Fruit fly (Drosophila melanogaster) whole organism, embryonic: ENCODE results near the gene Tbc1d22.

ENCODE experiments used
- Antp ChIP-seq: fragments of 200-800 bp; sonication (Bioruptor generic); optimal IDR thresholded peaks from 3 replicates; lab custom pipeline; 2016; ENCODE audit warnings: missing biosample characterization, missing genetic modification characterization
- CG10321 ChIP-seq: fragments of 200-800 bp; sonication (Bioruptor generic); IDR thresholded peaks from 2 replicates; pipeline ENCODE4 v1.3.6; 2022; ENCODE audit warnings: missing biosample characterization, missing genetic modification characterization
- CG12071 ChIP-seq: fragments of 200-800 bp; sonication (Bioruptor generic); optimal IDR thresholded peaks from 3 replicates; lab custom pipeline; 2018; ENCODE audit warnings: missing biosample characterization, mild to moderate bottlenecking, missing genetic modification characterization
- CG12155 ChIP-seq: fragments of 200-800 bp; sonication (Bioruptor generic); optimal IDR thresholded peaks from 3 replicates; lab custom pipeline; 2016; ENCODE audit warnings: missing biosample characterization, missing genetic modification characterization
- CG12744 ChIP-seq: fragments of 200-800 bp; sonication (Bioruptor generic); optimal IDR thresholded peaks from 2 replicates; lab custom pipeline; 2016; ENCODE audit warnings: missing biosample characterization, missing genetic modification characterization
- CG13624 ChIP-seq: fragments of 200-800 bp; sonication (Bioruptor generic); optimal IDR thresholded peaks from 2 replicates; lab custom pipeline; 2016; ENCODE audit warnings: missing biosample characterization, missing genetic modification characterization
- CG14050 ChIP-seq: fragments of 200-800 bp; sonication (Bioruptor generic); IDR thresholded peaks from 3 replicates; pipeline ENCODE4 v1.3.6; 2022; ENCODE audit warnings: missing biosample characterization, missing genetic modification characterization
- CG1602 ChIP-seq: fragments of 200-800 bp; sonication (Bioruptor generic); optimal IDR thresholded peaks from 3 replicates; lab custom pipeline; 2016; ENCODE audit warnings: missing biosample characterization, missing genetic modification characterization
- CG17802 ChIP-seq: fragments of 200-800 bp; sonication (Bioruptor generic); optimal IDR thresholded peaks from 2 replicates; lab custom pipeline; 2018; ENCODE audit warnings: missing biosample characterization, mild to moderate bottlenecking, missing genetic modification characterization, moderate library complexity
- CG18011 ChIP-seq: fragments of 200-800 bp; sonication (Bioruptor generic); optimal IDR thresholded peaks from 2 replicates; lab custom pipeline; 2017; ENCODE audit warnings: missing biosample characterization, missing genetic modification characterization, mild to moderate bottlenecking, moderate library complexity, missing genotype
- CG18262 ChIP-seq: fragments of 200-800 bp; optimal IDR thresholded peaks from 3 replicates; lab custom pipeline; 2019; ENCODE audit warnings: missing biosample characterization, mild to moderate bottlenecking, missing genetic modification characterization, moderate library complexity
- CG3065 ChIP-seq: fragments of 200-800 bp; sonication (Bioruptor generic); optimal IDR thresholded peaks from 2 replicates; lab custom pipeline; 2016; ENCODE audit warnings: missing biosample characterization, missing genetic modification characterization
- CG31224 ChIP-seq: fragments of 200-800 bp; sonication (Bioruptor generic); IDR thresholded peaks from 2 replicates; pipeline ENCODE4 v1.3.6; 2022; ENCODE audit warnings: missing biosample characterization, missing genetic modification characterization
- CG3847 ChIP-seq: fragments of 200-800 bp; sonication (Bioruptor generic); IDR thresholded peaks from 2 replicates; pipeline ENCODE4 v1.3.6; 2022; ENCODE audit warnings: missing biosample characterization, missing genetic modification characterization
- CG4730 ChIP-seq: fragments of 200-800 bp; sonication (Bioruptor generic); IDR thresholded peaks from 2 replicates; pipeline ENCODE4 v1.3.6; 2022; ENCODE audit warnings: missing biosample characterization, missing genetic modification characterization
- CG4820 ChIP-seq: fragments of 200-800 bp; sonication (Bioruptor generic); optimal IDR thresholded peaks from 3 replicates; lab custom pipeline; 2016; ENCODE audit warnings: missing biosample characterization, missing genetic modification characterization
- CG5245 ChIP-seq: fragments of 200-800 bp; sonication (Bioruptor generic); optimal IDR thresholded peaks from 3 replicates; lab custom pipeline; 2016; ENCODE audit warnings: missing biosample characterization, missing genetic modification characterization
- CG7786 ChIP-seq: fragments of 200-800 bp; sonication (Bioruptor generic); optimal IDR thresholded peaks from 2 replicates; lab custom pipeline; 2016; ENCODE audit warnings: missing biosample characterization, missing genetic modification characterization
- CG7987 ChIP-seq: fragments of 200-800 bp; sonication (Bioruptor generic); optimal IDR thresholded peaks from 2 replicates; lab custom pipeline; 2018; ENCODE audit warnings: missing biosample characterization, mild to moderate bottlenecking, missing genetic modification characterization, moderate library complexity
- Chrac-16 ChIP-seq: fragments of 200-800 bp; sonication (Bioruptor generic); optimal IDR thresholded peaks from 3 replicates; lab custom pipeline; 2016; ENCODE audit warnings: missing biosample characterization, missing genetic modification characterization
- Dip2 ChIP-seq: fragments of 200-800 bp; sonication (Bioruptor generic); IDR thresholded peaks from 2 replicates; pipeline ENCODE4 v1.3.6; 2022; ENCODE audit warnings: missing biosample characterization, missing genetic modification characterization
- Dip3 ChIP-seq: fragments of 200-800 bp; sonication (Bioruptor generic); optimal IDR thresholded peaks from 3 replicates; lab custom pipeline; 2016; ENCODE audit warnings: missing biosample characterization, missing genetic modification characterization
- Mad ChIP-seq: fragments of 200-800 bp; sonication (Bioruptor generic); optimal IDR thresholded peaks from 2 replicates; lab custom pipeline; 2016; ENCODE audit warnings: missing biosample characterization, missing genetic modification characterization
- Meics ChIP-seq: fragments of 200-800 bp; sonication (Bioruptor generic); optimal IDR thresholded peaks from 2 replicates; lab custom pipeline; 2017; ENCODE audit warnings: missing biosample characterization, mild to moderate bottlenecking, missing genetic modification characterization
- Mrtf ChIP-seq: fragments of 200-800 bp; sonication (Bioruptor generic); IDR thresholded peaks from 3 replicates; pipeline ENCODE4 v1.3.6; 2022; ENCODE audit warnings: missing biosample characterization, missing genetic modification characterization
- NFAT ChIP-seq: fragments of 200-800 bp; sonication (Bioruptor generic); IDR thresholded peaks from 2 replicates; pipeline ENCODE4 v1.3.6; 2022; ENCODE audit warnings: missing biosample characterization, missing genetic modification characterization
- Ptx1 ChIP-seq: fragments of 200-800 bp; sonication (Bioruptor generic); IDR thresholded peaks from 2 replicates; pipeline ENCODE4 v1.3.6; 2022; ENCODE audit warnings: missing biosample characterization, missing genetic modification characterization
- Sox102F ChIP-seq: fragments of 200-800 bp; sonication (Bioruptor generic); optimal IDR thresholded peaks from 2 replicates; lab custom pipeline; 2018; ENCODE audit warnings: missing biosample characterization, mild to moderate bottlenecking, missing genetic modification characterization, moderate library complexity
- Ssrp ChIP-seq: fragments of 200-800 bp; sonication (Bioruptor generic); optimal IDR thresholded peaks from 2 replicates; lab custom pipeline; 2018; ENCODE audit warnings: missing biosample characterization, mild to moderate bottlenecking, missing genetic modification characterization, moderate library complexity
- bigmax ChIP-seq: fragments of 200-800 bp; sonication (Bioruptor generic); optimal IDR thresholded peaks from 2 replicates; lab custom pipeline; 2018; ENCODE audit warnings: missing biosample characterization, mild to moderate bottlenecking, missing genetic modification characterization
- bowl ChIP-seq: fragments of 200-800 bp; sonication (Bioruptor generic); IDR thresholded peaks from 2 replicates; pipeline ENCODE4 v1.3.6; 2022; ENCODE audit warnings: missing biosample characterization, missing genetic modification characterization
- br ChIP-seq: fragments of >200 bp; optimal IDR thresholded peaks from 2 replicates; lab custom pipeline; 2017
- cas ChIP-seq: fragments of 200-800 bp; sonication (Bioruptor generic); IDR thresholded peaks from 2 replicates; pipeline ENCODE4 v1.3.6; 2022; ENCODE audit warnings: missing biosample characterization, missing genetic modification characterization
- cato ChIP-seq: fragments of 200-800 bp; sonication (Bioruptor generic); optimal IDR thresholded peaks from 2 replicates; lab custom pipeline; 2016; ENCODE audit warnings: missing biosample characterization, missing genetic modification characterization, borderline replicate concordance
- eve ChIP-seq, 2 experiments: fragments of >200 bp; optimal IDR thresholded peaks; 2 replicates each; lab custom pipeline; 2017; ENCODE audit warnings: missing biosample characterization in 2 of 2, missing genetic modification characterization in 2 of 2
- exex ChIP-seq: fragments of 200-800 bp; sonication (Bioruptor generic); optimal IDR thresholded peaks from 4 replicates; lab custom pipeline; 2018; ENCODE audit warnings: missing biosample characterization, mild to moderate bottlenecking, missing genetic modification characterization, moderate library complexity
- gem ChIP-seq: fragments of 200-800 bp; sonication (Bioruptor generic); optimal IDR thresholded peaks from 2 replicates; lab custom pipeline; 2019; ENCODE audit warnings: missing biosample characterization, mild to moderate bottlenecking, missing genetic modification characterization, moderate library complexity
- grn ChIP-seq: fragments of 200-800 bp; sonication (Bioruptor generic); optimal IDR thresholded peaks from 3 replicates; lab custom pipeline; 2017; ENCODE audit warnings: missing biosample characterization, missing genetic modification characterization
- hb ChIP-seq: fragments of 200-800 bp; sonication (Bioruptor generic); IDR thresholded peaks from 3 replicates; pipeline ENCODE4 v1.3.6; 2022; ENCODE audit warnings: missing biosample characterization, missing genetic modification characterization; ENCODE audit not compliant: partially characterized antibody
- knrl ChIP-seq: fragments of 200-800 bp; sonication (Bioruptor generic); IDR thresholded peaks from 3 replicates; pipeline ENCODE4 v1.3.6; 2022; ENCODE audit warnings: missing biosample characterization, missing genetic modification characterization; ENCODE audit not compliant: partially characterized antibody
- lov ChIP-seq, 2 experiments: fragments of 200-800 bp in 1 of 2; fragments of >200 bp in 1 of 2; sonication (Bioruptor generic) in 1 of 2; IDR thresholded peaks in 1 of 2; optimal IDR thresholded peaks in 1 of 2; 2 replicates in 1 of 2; 3 replicates in 1 of 2; pipeline versions ENCODE4 v1.3.6 to Lab custom; 2017 to 2022; ENCODE audit warnings: missing biosample characterization in 1 of 2, missing genetic modification characterization in 1 of 2
- mld ChIP-seq: fragments of 200-800 bp; sonication (Bioruptor generic); IDR thresholded peaks from 3 replicates; pipeline ENCODE4 v1.3.6; 2022; ENCODE audit warnings: missing biosample characterization, missing genetic modification characterization; ENCODE audit not compliant: partially characterized antibody
- ranshi ChIP-seq: fragments of 200-800 bp; sonication (Bioruptor generic); IDR thresholded peaks from 2 replicates; pipeline ENCODE4 v1.3.6; 2022; ENCODE audit warnings: missing biosample characterization, missing genetic modification characterization
- run ChIP-seq: fragments of 200-800 bp; sonication (Bioruptor generic); optimal IDR thresholded peaks from 3 replicates; lab custom pipeline; 2018; ENCODE audit warnings: missing biosample characterization, mild to moderate bottlenecking, missing genetic modification characterization
- sc ChIP-seq, 3 experiments: fragments of >200 bp in 2 of 3; fragments of 200-800 bp in 1 of 3; sonication (Bioruptor generic) in 1 of 3; optimal IDR thresholded peaks; 2 replicates in 2 of 3; 3 replicates in 1 of 3; lab custom pipeline; 2017; ENCODE audit warnings: mild to moderate bottlenecking in 1 of 3, missing biosample characterization in 1 of 3, missing genetic modification characterization in 1 of 3, missing genetic modification reagents in 1 of 3
- sd ChIP-seq: fragments of 200-800 bp; sonication (Bioruptor generic); optimal IDR thresholded peaks from 3 replicates; lab custom pipeline; 2018; ENCODE audit warnings: missing biosample characterization, mild to moderate bottlenecking, missing genetic modification characterization, moderate library complexity
- sens-2 ChIP-seq: fragments of 200-800 bp; sonication (Bioruptor generic); IDR thresholded peaks from 2 replicates; pipeline ENCODE4 v1.3.6; 2022; ENCODE audit warnings: missing biosample characterization, missing genetic modification characterization
- sim ChIP-seq: fragments of 200-800 bp; sonication (Bioruptor generic); IDR thresholded peaks from 2 replicates; pipeline ENCODE4 v1.3.6; 2022; ENCODE audit warnings: missing biosample characterization, missing genetic modification characterization
- sr ChIP-seq: fragments of 200-800 bp; sonication (Bioruptor generic); IDR thresholded peaks from 3 replicates; pipeline ENCODE4 v1.3.6; 2022; ENCODE audit warnings: missing biosample characterization, missing genetic modification characterization

Tbc1d22 gene

DNA sequence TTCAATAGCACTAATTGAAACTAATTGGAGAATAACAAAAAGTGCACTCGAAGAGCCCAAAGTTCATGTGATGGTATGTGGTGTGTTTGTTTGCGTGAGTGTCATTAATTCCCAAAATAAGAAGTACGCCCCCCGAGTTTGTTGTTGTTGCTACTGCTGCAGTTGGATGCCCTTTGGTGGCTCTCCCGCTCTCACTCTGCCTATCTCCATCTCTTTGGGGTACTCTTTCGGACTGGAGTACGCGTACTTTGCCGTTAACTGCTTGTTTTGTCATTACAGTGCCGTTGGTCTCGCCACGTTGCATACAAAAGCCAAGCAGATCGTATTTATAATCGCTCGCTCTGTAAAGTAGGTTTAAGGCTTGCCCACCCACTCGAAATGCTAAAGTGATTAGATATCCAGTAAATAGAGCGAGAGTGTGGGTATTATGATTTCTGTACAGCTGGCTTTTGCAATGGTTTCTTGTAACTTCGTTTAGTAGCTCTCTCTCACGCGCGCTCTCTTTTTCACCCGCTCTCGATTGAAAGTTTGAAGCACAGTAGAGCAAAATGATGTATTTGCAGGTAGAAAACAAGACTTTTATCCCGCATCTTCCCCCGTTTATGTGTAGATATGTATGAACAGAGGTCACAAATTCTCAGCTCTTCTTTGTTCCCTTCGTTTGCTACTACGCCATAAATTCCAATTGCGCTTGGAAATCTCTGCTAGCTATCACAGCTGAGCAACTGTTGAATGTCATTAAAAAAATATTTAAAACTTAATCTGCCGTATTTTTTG, 10.2 kb downstream of the Tbc1d22 start (continued):
- TF ChIP-seq CG18011 (no peak), Ptx1 (peak; percentile 17; the same call in 1 of the 2 replicates), br (lab: Kevin White, UChicago) (no peak), exex (tag; lab: Kevin White, UChicago) (peak; percentile 35), CG31224 (GFP tag; lab: Robert Waterston, UW) (peak; percentile 36; the same call in 1 of the 2 replicates), CG1602 (GFP tag; lab: Kevin White, UChicago) (peak; percentile 28), sd (no peak), Antp (GFP tag; lab: Kevin White, UChicago) (peak; percentile 24), NFAT (no peak), sc (optimal IDR thresholded peaks at IDR 0.05; lab: Kevin White, UChicago) (no peak), sc (GFP tag; optimal IDR thresholded peaks at IDR 0.05; lab: Kevin White, UChicago) (peak; percentile 21), run (tag; lab: Kevin White, UChicago) (peak; percentile 39), CG17802 (tag; lab: Kevin White, UChicago) (no peak), sim (GFP tag; lab: Robert Waterston, UW) (no peak), CG12155 (GFP tag; lab: Kevin White, UChicago) (peak; percentile 31), Sox102F (GFP tag; lab: Kevin White, UChicago) (peak; percentile 49), CG14050 (GFP tag; lab: Robert Waterston, UW) (no peak), CG13624 (peak; percentile 45), Dip2 (no peak), CG3847 (GFP tag; lab: Robert Waterston, UW) (no peak; the same call in 1 of the 2 replicates), CG4730 (no peak), grn (no peak), CG7987 (GFP tag; lab: Kevin White, UChicago) (no peak), Mad (GFP tag; lab: Kevin White, UChicago) (no peak), bigmax (no peak), Meics (GFP tag; lab: Kevin White, UChicago) (peak; percentile 63), CG7786 (GFP tag; lab: Kevin White, UChicago) (peak; percentile 23), CG12071 (GFP tag; lab: Kevin White, UChicago) (no peak), mld (no peak), sens-2 (no peak), Dip3 (GFP tag; lab: Kevin White, UChicago) (peak; percentile 17), hb (no peak), bowl (peak; percentile 51; the same call in 1 of the 2 replicates), CG4820 (no peak), ranshi (no peak), CG18262 (peak; percentile 14), lov (optimal IDR thresholded peaks at IDR 0.05; lab: Kevin White, UChicago) (no peak), lov (GFP tag; IDR thresholded peaks at IDR 0.05; lab: Robert Waterston, UW) (no peak), CG3065 (no peak), knrl (GFP tag; lab: Robert Waterston, UW) (no peak), Mrtf (no peak), sr (GFP tag; lab: Robert Waterston, UW) (no peak), Chrac-16 (peak; percentile 9), CG5245 (GFP tag; lab: Kevin White, UChicago) (no peak), CG10321 (GFP tag; lab: Robert Waterston, UW) (no peak), cato (GFP tag; lab: Kevin White, UChicago) (no peak), eve (GFP tag; optimal IDR thresholded peaks at IDR 0.05; lab: Kevin White, UChicago) (no peak), gem (tag; lab: Kevin White, UChicago) (peak; percentile 69), Ssrp (peak; percentile 19), CG12744 (GFP tag; lab: Kevin White, UChicago) (no peak), cas (GFP tag; lab: Robert Waterston, UW) (no peak)
